Fruit fly (Drosophila melanogaster) whole organism, embryonic: ENCODE data around the gene Prx2.

Experiments
- Blimp-1 ChIP-seq: fragments of 200-800 bp; sonication (Bioruptor generic); optimal IDR thresholded peaks from 3 replicates; lab custom pipeline; 2018; ENCODE audit warnings: missing biosample characterization, missing genetic modification characterization, mild to moderate bottlenecking, moderate library complexity, missing genetic modification reagents
- BtbVII ChIP-seq: fragments of 200-800 bp; sonication (Bioruptor generic); optimal IDR thresholded peaks from 3 replicates; lab custom pipeline; 2017; ENCODE audit warnings: missing biosample characterization, mild to moderate bottlenecking, missing genetic modification characterization
- CG10267 ChIP-seq: fragments of 200-800 bp; sonication (Bioruptor generic); optimal IDR thresholded peaks from 2 replicates; lab custom pipeline; 2018; ENCODE audit warnings: missing biosample characterization, mild to moderate bottlenecking, missing genetic modification characterization, moderate library complexity
- CG10321 ChIP-seq: fragments of 200-800 bp; sonication (Bioruptor generic); IDR thresholded peaks from 2 replicates; pipeline ENCODE4 v1.3.6; 2022; ENCODE audit warnings: missing biosample characterization, missing genetic modification characterization
- CG10565 ChIP-seq: fragments of 200-800 bp; sonication (Bioruptor generic); optimal IDR thresholded peaks from 3 replicates; lab custom pipeline; 2016; ENCODE audit warnings: missing biosample characterization, mild to moderate bottlenecking, missing genetic modification characterization
- CG11504 ChIP-seq: fragments of 200-800 bp; sonication (Bioruptor generic); optimal IDR thresholded peaks from 3 replicates; lab custom pipeline; 2019; ENCODE audit warnings: missing biosample characterization, mild to moderate bottlenecking, missing genetic modification characterization, moderate library complexity
- CG12071 ChIP-seq: fragments of 200-800 bp; sonication (Bioruptor generic); optimal IDR thresholded peaks from 3 replicates; lab custom pipeline; 2018; ENCODE audit warnings: missing biosample characterization, mild to moderate bottlenecking, missing genetic modification characterization
- CG13287 ChIP-seq: fragments of 200-800 bp; sonication (Bioruptor generic); IDR thresholded peaks from 2 replicates; pipeline ENCODE4 v1.3.6; 2022; ENCODE audit warnings: missing biosample characterization, missing genetic modification characterization; ENCODE audit not compliant: partially characterized antibody
- CG13296 ChIP-seq: fragments of 200-800 bp; sonication (Bioruptor generic); optimal IDR thresholded peaks from 3 replicates; lab custom pipeline; 2018; ENCODE audit warnings: missing biosample characterization, mild to moderate bottlenecking, missing genetic modification characterization
- CG13894 ChIP-seq: fragments of 200-800 bp; sonication (Bioruptor generic); optimal IDR thresholded peaks from 3 replicates; lab custom pipeline; 2018; ENCODE audit warnings: missing biosample characterization, mild to moderate bottlenecking, missing genetic modification characterization, moderate library complexity
- CG14014 ChIP-seq: fragments of 200-800 bp; sonication (Bioruptor generic); IDR thresholded peaks from 2 replicates; pipeline ENCODE4 v1.3.6; 2022; ENCODE audit warnings: missing biosample characterization, missing genetic modification characterization
- CG15514 ChIP-seq: fragments of 200-800 bp; sonication (Bioruptor generic); optimal IDR thresholded peaks from 3 replicates; lab custom pipeline; 2017; ENCODE audit warnings: missing biosample characterization, missing genetic modification characterization, mild to moderate bottlenecking, moderate library complexity, missing genetic modification reagents
- CG15696 ChIP-seq: fragments of 200-800 bp; sonication (Bioruptor generic); optimal IDR thresholded peaks from 2 replicates; lab custom pipeline; 2019; ENCODE audit warnings: missing biosample characterization, mild to moderate bottlenecking, missing genetic modification characterization, moderate library complexity
- CG16779 ChIP-seq: fragments of 200-800 bp; sonication (Bioruptor generic); IDR thresholded peaks from 2 replicates; pipeline ENCODE4 v1.3.6; 2022; ENCODE audit warnings: missing biosample characterization, missing genetic modification characterization
- CG17568 ChIP-seq: fragments of 200-800 bp; sonication (Bioruptor generic); optimal IDR thresholded peaks from 2 replicates; lab custom pipeline; 2018; ENCODE audit warnings: missing biosample characterization, mild to moderate bottlenecking, missing genetic modification characterization, moderate library complexity
- CG1832 ChIP-seq: fragments of 200-800 bp; sonication (Bioruptor generic); optimal IDR thresholded peaks from 2 replicates; lab custom pipeline; 2017; ENCODE audit warnings: missing biosample characterization, mild to moderate bottlenecking, missing genetic modification characterization, inconsistent platforms
- CG18599 ChIP-seq: fragments of 200-800 bp; sonication (Bioruptor generic); optimal IDR thresholded peaks from 3 replicates; lab custom pipeline; 2017; ENCODE audit warnings: missing biosample characterization, missing genetic modification characterization, mild to moderate bottlenecking, moderate library complexity, missing genetic modification reagents
- CG34376 ChIP-seq: fragments of 200-800 bp; sonication (Bioruptor generic); optimal IDR thresholded peaks from 2 replicates; lab custom pipeline; 2018; ENCODE audit warnings: missing biosample characterization, mild to moderate bottlenecking, missing genetic modification characterization
- CG3847 ChIP-seq: fragments of 200-800 bp; sonication (Bioruptor generic); IDR thresholded peaks from 2 replicates; pipeline ENCODE4 v1.3.6; 2022; ENCODE audit warnings: missing biosample characterization, missing genetic modification characterization
- CG8290 ChIP-seq, 3 experiments: fragments of 200-800 bp; sonication (Bioruptor generic); optimal IDR thresholded peaks; 2 replicates each; lab custom pipeline; 2016 to 2019; ENCODE audit warnings: missing biosample characterization in 3 of 3, missing genetic modification characterization in 3 of 3, mild to moderate bottlenecking in 2 of 3, moderate library complexity in 1 of 3
- CG9932 ChIP-seq: fragments of 200-800 bp; sonication (Bioruptor generic); IDR thresholded peaks from 2 replicates; pipeline ENCODE4 v1.3.6; 2022; ENCODE audit warnings: missing biosample characterization, missing genetic modification characterization
- Dbx ChIP-seq: fragments of 200-800 bp; sonication (Bioruptor generic); IDR thresholded peaks from 3 replicates; pipeline ENCODE4 v1.3.6; 2022; ENCODE audit warnings: missing biosample characterization, missing genetic modification characterization
- Dek ChIP-seq: fragments of 200-800 bp; sonication (Bioruptor generic); optimal IDR thresholded peaks from 3 replicates; lab custom pipeline; 2019; ENCODE audit warnings: missing biosample characterization, mild to moderate bottlenecking, missing genetic modification characterization, moderate library complexity
- Dip2 ChIP-seq: fragments of 200-800 bp; sonication (Bioruptor generic); IDR thresholded peaks from 2 replicates; pipeline ENCODE4 v1.3.6; 2022; ENCODE audit warnings: missing biosample characterization, missing genetic modification characterization
- Doc3 ChIP-seq: fragments of 200-800 bp; sonication (Bioruptor generic); IDR thresholded peaks from 3 replicates; pipeline ENCODE4 v1.3.6; 2022; ENCODE audit warnings: missing biosample characterization, missing genetic modification characterization; ENCODE audit not compliant: partially characterized antibody
- ERR ChIP-seq: fragments of 200-800 bp; sonication (Bioruptor generic); optimal IDR thresholded peaks from 2 replicates; lab custom pipeline; 2016; ENCODE audit warnings: missing biosample characterization, missing genetic modification characterization
- HHEX ChIP-seq: fragments of 200-800 bp; sonication (Bioruptor generic); optimal IDR thresholded peaks from 3 replicates; lab custom pipeline; 2017; ENCODE audit warnings: missing biosample characterization, mild to moderate bottlenecking, missing genetic modification characterization, missing genetic modification reagents
- Hmr ChIP-seq: fragments of 200-800 bp; sonication (Bioruptor generic); optimal IDR thresholded peaks from 3 replicates; lab custom pipeline; 2017; ENCODE audit warnings: mild to moderate bottlenecking, missing biosample characterization, missing genetic modification reagents, missing genetic modification characterization
- Med ChIP-seq: fragments of 200-800 bp; sonication (Bioruptor generic); peaks from one replicate; lab custom pipeline; 2016; ENCODE audit warnings: missing biosample characterization, missing genetic modification characterization, mild to moderate bottlenecking, inconsistent platforms, moderate library complexity
- Optix ChIP-seq: fragments of 200-800 bp; sonication (Bioruptor generic); IDR thresholded peaks from 3 replicates; pipeline ENCODE4 v1.3.6; 2022; ENCODE audit warnings: missing biosample characterization, missing genetic modification characterization
- PHDP ChIP-seq: fragments of 200-800 bp; sonication (Bioruptor generic); optimal IDR thresholded peaks from 3 replicates; lab custom pipeline; 2018; ENCODE audit warnings: missing biosample characterization, mild to moderate bottlenecking, missing genetic modification characterization, moderate library complexity
- Rfx ChIP-seq: fragments of 200-800 bp; sonication (Bioruptor generic); IDR thresholded peaks from 2 replicates; pipeline ENCODE4 v1.3.6; 2022; ENCODE audit warnings: missing biosample characterization, missing genetic modification characterization
- Sox102F ChIP-seq: fragments of 200-800 bp; sonication (Bioruptor generic); optimal IDR thresholded peaks from 2 replicates; lab custom pipeline; 2018; ENCODE audit warnings: missing biosample characterization, mild to moderate bottlenecking, missing genetic modification characterization, moderate library complexity
- abd-A ChIP-seq: fragments of 200-800 bp; sonication (Bioruptor generic); optimal IDR thresholded peaks from 3 replicates; lab custom pipeline; 2019; ENCODE audit warnings: missing biosample characterization, mild to moderate bottlenecking, missing genetic modification characterization, moderate library complexity
- amos ChIP-seq: fragments of 200-800 bp; sonication (Bioruptor generic); IDR thresholded peaks from 2 replicates; pipeline ENCODE4 v1.3.6; 2022; ENCODE audit warnings: missing biosample characterization, missing genetic modification characterization; ENCODE audit not compliant: partially characterized antibody
- bowl ChIP-seq: fragments of 200-800 bp; sonication (Bioruptor generic); IDR thresholded peaks from 2 replicates; pipeline ENCODE4 v1.3.6; 2022; ENCODE audit warnings: missing biosample characterization, missing genetic modification characterization
- btn ChIP-seq: fragments of 200-800 bp; sonication (Bioruptor generic); optimal IDR thresholded peaks from 2 replicates; lab custom pipeline; 2016; ENCODE audit warnings: missing biosample characterization, missing genetic modification characterization
- caup ChIP-seq: fragments of 200-800 bp; sonication (Bioruptor generic); optimal IDR thresholded peaks from 3 replicates; lab custom pipeline; 2017; ENCODE audit warnings: missing biosample characterization, mild to moderate bottlenecking, missing genetic modification characterization, moderate library complexity; ENCODE audit not compliant: severe bottlenecking
- crol ChIP-seq: fragments of 200-800 bp; sonication (Bioruptor generic); IDR thresholded peaks from 2 replicates; pipeline ENCODE4 v1.3.6; 2022; ENCODE audit warnings: missing biosample characterization, missing genetic modification characterization
- exex ChIP-seq: fragments of 200-800 bp; sonication (Bioruptor generic); optimal IDR thresholded peaks from 4 replicates; lab custom pipeline; 2018; ENCODE audit warnings: missing biosample characterization, mild to moderate bottlenecking, missing genetic modification characterization, moderate library complexity
- fru ChIP-seq: fragments of >200 bp; optimal IDR thresholded peaks from 2 replicates; lab custom pipeline; 2017
- insv ChIP-seq, 2 experiments: fragments of 200-800 bp; sonication (Bioruptor generic); optimal IDR thresholded peaks; 3 replicates each; lab custom pipeline; 2016 to 2018; ENCODE audit warnings: missing biosample characterization in 2 of 2, missing genetic modification characterization in 2 of 2
- lab ChIP-seq: fragments of 200-800 bp; sonication (Bioruptor generic); optimal IDR thresholded peaks from 3 replicates; lab custom pipeline; 2017; ENCODE audit warnings: missing biosample characterization, missing genetic modification characterization, mild to moderate bottlenecking, moderate library complexity, missing genetic modification reagents
- otp ChIP-seq: fragments of 200-800 bp; sonication (Bioruptor generic); IDR thresholded peaks from 3 replicates; pipeline ENCODE4, ENCODE4 v1.3.6; 2022; ENCODE audit warnings: missing biosample characterization, missing genetic modification characterization
- sd ChIP-seq: fragments of 200-800 bp; sonication (Bioruptor generic); optimal IDR thresholded peaks from 3 replicates; lab custom pipeline; 2018; ENCODE audit warnings: missing biosample characterization, mild to moderate bottlenecking, missing genetic modification characterization, moderate library complexity
- sob ChIP-seq: fragments of 200-800 bp; sonication (Bioruptor generic); IDR thresholded peaks from 2 replicates; pipeline ENCODE4 v1.3.6; 2022; ENCODE audit warnings: missing biosample characterization, missing genetic modification characterization
- vvl ChIP-seq: fragments of 200-800 bp; sonication (Bioruptor generic); IDR thresholded peaks from 2 replicates; pipeline ENCODE4 v1.3.6; 2022; ENCODE audit warnings: missing biosample characterization, missing genetic modification characterization
- zen2 ChIP-seq: fragments of 200-800 bp; sonication (Bioruptor generic); IDR thresholded peaks from 3 replicates; pipeline ENCODE4 v1.3.6; 2022; ENCODE audit warnings: missing biosample characterization, missing genetic modification characterization; ENCODE audit not compliant: partially characterized antibody
- zfh2 ChIP-seq: fragments of 200-800 bp; sonication (Bioruptor generic); optimal IDR thresholded peaks from 2 replicates; lab custom pipeline; 2016; ENCODE audit warnings: missing biosample characterization, missing genetic modification characterization

Prx2 gene

DNA sequence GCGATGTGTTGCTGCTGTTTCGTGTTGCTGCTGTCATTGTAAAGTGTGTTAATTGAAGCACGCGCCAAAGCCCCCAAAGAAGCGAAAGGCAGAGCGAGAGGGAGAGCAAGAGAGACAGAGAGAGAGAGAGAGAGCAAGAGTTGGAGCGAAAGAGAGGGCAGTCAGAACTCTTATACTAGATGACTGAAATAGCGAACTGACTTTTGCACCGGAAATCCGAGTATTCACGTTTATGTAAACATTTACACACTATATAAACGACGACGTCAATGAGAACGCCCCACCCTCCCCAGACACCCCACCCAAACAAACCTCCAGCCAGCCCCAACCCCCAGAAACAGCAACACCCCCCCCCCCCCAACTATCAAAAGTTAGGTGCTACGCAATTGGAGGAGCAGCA, 7.2 kb upstream of the Prx2 start (continued):
- TF ChIP-seq Sox102F (GFP tag; lab: Kevin White, UChicago) = no peak
- peak; percentile 48; the same call in 1 of the 2 replicates for TF ChIP-seq CG10321
- peak; percentile 38; the same call in 1 of the 2 replicates for TF ChIP-seq Rfx (GFP tag; lab: Robert Waterston, UW)
- TF ChIP-seq Med (GFP tag; lab: Kevin White, UChicago) = peak; percentile 75
- peak; percentile 45 for TF ChIP-seq CG18599 (GFP tag; lab: Kevin White, UChicago)
- TF ChIP-seq otp = no peak
- peak; percentile 58 for TF ChIP-seq BtbVII (GFP tag; lab: Kevin White, UChicago)
- TF ChIP-seq abd-A = peak; percentile 25
- TF ChIP-seq amos = no peak
- TF ChIP-seq btn (GFP tag; lab: Kevin White, UChicago) = no peak
- no peak for TF ChIP-seq sob (GFP tag; lab: Robert Waterston, UW)
- peak; percentile 70 for TF ChIP-seq lab (GFP tag; lab: Kevin White, UChicago)
- no peak for TF ChIP-seq CG8290 (GFP tag; optimal IDR thresholded peaks at IDR 0.05; lab: Kevin White, UChicago)
- TF ChIP-seq CG8290 (tag; optimal IDR thresholded peaks at IDR 0.05; lab: Kevin White, UChicago) = peak in 1 of 2 experiments; percentile 29
- no peak for TF ChIP-seq Dip2 (GFP tag; lab: Robert Waterston, UW)
- peak; percentile 33; the same call in 1 of the 3 replicates for TF ChIP-seq Dbx (GFP tag; lab: Robert Waterston, UW)
- TF ChIP-seq bowl = no peak
- 0 out of 2 replicates have a peak, but pooled peaks have one; percentile 14 for TF ChIP-seq CG16779 (GFP tag; lab: Robert Waterston, UW)
- no peak for TF ChIP-seq CG13894 (tag; lab: Kevin White, UChicago)
- TF ChIP-seq CG12071 = no peak
- no peak for TF ChIP-seq CG15696
- 0 out of 2 replicates have a peak, but pooled peaks have one; percentile 5 for TF ChIP-seq CG14014
- peak; percentile 44 for TF ChIP-seq CG34376 (GFP tag; lab: Kevin White, UChicago)
- no peak for TF ChIP-seq zfh2 (GFP tag; lab: Kevin White, UChicago)
- no peak for TF ChIP-seq fru
- TF ChIP-seq Dek (tag; lab: Kevin White, UChicago) = no peak
- no peak for TF ChIP-seq insv (GFP tag; optimal IDR thresholded peaks at IDR 0.05; lab: Kevin White, UChicago)
- no peak for TF ChIP-seq CG10565 (GFP tag; lab: Kevin White, UChicago)
- 0 out of 2 replicates have a peak, but pooled peaks have one; percentile 12 for TF ChIP-seq CG13287 (GFP tag; lab: Robert Waterston, UW)
- peak; percentile 47 for TF ChIP-seq Hmr (GFP tag; lab: Kevin White, UChicago)
- TF ChIP-seq PHDP (tag; lab: Kevin White, UChicago) = peak; percentile 0
- TF ChIP-seq ERR (GFP tag; lab: Kevin White, UChicago) = no peak
- TF ChIP-seq Doc3 (GFP tag; lab: Robert Waterston, UW) = no peak
- TF ChIP-seq exex (tag; lab: Kevin White, UChicago) = no peak
- peak; percentile 25 for TF ChIP-seq caup (GFP tag; lab: Kevin White, UChicago)
- peak; percentile 10; the same call in 1 of the 3 replicates for TF ChIP-seq Optix (GFP tag; lab: Robert Waterston, UW)
- TF ChIP-seq CG11504 (tag; lab: Kevin White, UChicago) = peak; percentile 20
- TF ChIP-seq CG17568 (GFP tag; lab: Kevin White, UChicago) = peak; percentile 24
- TF ChIP-seq CG9932 (GFP tag; lab: Robert Waterston, UW) = 0 out of 2 replicates have a peak, but pooled peaks have one; percentile 24
- peak; percentile 69 for TF ChIP-seq CG1832
- no peak for TF ChIP-seq zen2 (GFP tag; lab: Robert Waterston, UW)
- no peak for TF ChIP-seq CG3847 (GFP tag; lab: Robert Waterston, UW)
- no peak for TF ChIP-seq vvl (GFP tag; lab: Robert Waterston, UW)
- TF ChIP-seq CG10267 = no peak
- TF ChIP-seq sd (tag; lab: Kevin White, UChicago) = peak; percentile 17
- peak; percentile 33 for TF ChIP-seq CG13296
- no peak for TF ChIP-seq Blimp-1
- peak; percentile 26 for TF ChIP-seq HHEX (GFP tag; lab: Kevin White, UChicago)
- peak; percentile 67 for TF ChIP-seq crol (GFP tag; lab: Robert Waterston, UW)
- peak; percentile 33 for TF ChIP-seq CG15514 (GFP tag; lab: Kevin White, UChicago)
